Worm (Caenorhabditis elegans) whole organism, L4 larva: Measurements from ENCODE around the gene ZC190.5.

Source experiments
- D1046.2 ChIP-seq: fragments of 200-800 bp; sonication (Bioruptor generic); IDR thresholded peaks from 2 replicates; pipeline ENCODE4 v1.3.6; 2022; ENCODE audit warnings: missing genetic modification characterization, missing compliant biosample characterization
- F26F4.8 ChIP-seq: fragments of 200-800 bp; sonication (Bioruptor generic); conservative IDR thresholded peaks from 2 replicates; pipeline ENCODE4 v1.3.6; 2022; ENCODE audit warnings: missing genetic modification characterization, missing compliant biosample characterization
- F37D6.2 ChIP-seq: sonication (generic microtip); optimal IDR thresholded peaks from 2 replicates; lab custom pipeline; 2016; ENCODE audit warnings: mild to moderate bottlenecking, missing genetic modification characterization, missing compliant biosample characterization
- F49E8.2 ChIP-seq: sonication (generic microtip); optimal IDR thresholded peaks from 2 replicates; lab custom pipeline; 2016; ENCODE audit warnings: missing compliant biosample characterization, mild to moderate bottlenecking, missing genetic modification characterization, borderline replicate concordance
- T20F7.1 ChIP-seq: fragments of 200-800 bp; sonication (Bioruptor generic); optimal IDR thresholded peaks from 2 replicates; lab custom pipeline; 2018; ENCODE audit warnings: mild to moderate bottlenecking, missing genetic modification characterization, missing compliant biosample characterization
- Y48G9A.11 ChIP-seq: fragments of 200-800 bp; sonication (Bioruptor generic); IDR thresholded peaks from 2 replicates; pipeline ENCODE4 v1.3.6; 2022; ENCODE audit warnings: missing genetic modification reagents, missing genetic modification characterization, missing compliant biosample characterization
- Y5F2A.4 ChIP-seq: fragments of 200-800 bp; sonication (Bioruptor generic); optimal IDR thresholded peaks from 2 replicates; lab custom pipeline; 2018; ENCODE audit warnings: mild to moderate bottlenecking, missing genetic modification characterization, missing compliant biosample characterization
- aha-1 ChIP-seq: fragments of 150-350 bp; peaks from one replicate; lab custom pipeline; 2014; ENCODE audit warnings: missing biosample characterization, missing genetic modification characterization
- ceh-28 ChIP-seq: fragments of 150-350 bp; optimal IDR thresholded peaks from 2 replicates; lab custom pipeline; 2014; ENCODE audit warnings: missing biosample characterization, missing genetic modification reagents, missing genetic modification characterization
- ceh-44 ChIP-seq: fragments of 200-800 bp; sonication (Bioruptor generic); IDR thresholded peaks from 2 replicates; pipeline ENCODE4 v1.3.6; 2022; ENCODE audit warnings: missing genetic modification reagents, missing genetic modification characterization, missing compliant biosample characterization
- ceh-62 ChIP-seq: sonication (generic microtip); optimal IDR thresholded peaks from 2 replicates; lab custom pipeline; 2017; ENCODE audit warnings: missing biosample characterization, missing genetic modification characterization
- ctbp-1 ChIP-seq: fragments of 200-800 bp; sonication (Bioruptor generic); IDR thresholded peaks from 2 replicates; pipeline ENCODE4 v1.3.6; 2022; ENCODE audit warnings: missing genetic modification reagents, missing genetic modification characterization, missing compliant biosample characterization
- daf-12 ChIP-seq: fragments of 150-350 bp; optimal IDR thresholded peaks from 2 replicates; lab custom pipeline; 2014; ENCODE audit warnings: missing biosample characterization, missing genetic modification reagents, missing genetic modification characterization
- dmd-9 ChIP-seq: fragments of 200-800 bp; sonication (Bioruptor generic); IDR thresholded peaks from 2 replicates; pipeline ENCODE4 v1.3.6; 2022; ENCODE audit warnings: missing genetic modification reagents, missing genetic modification characterization, missing compliant biosample characterization
- duxl-1 ChIP-seq: sonication (generic microtip); optimal IDR thresholded peaks from 2 replicates; lab custom pipeline; 2016; ENCODE audit warnings: mild to moderate bottlenecking, missing genetic modification characterization, moderate library complexity, missing compliant biosample characterization; ENCODE audit not compliant: poor library complexity
- dve-1 ChIP-seq: sonication (generic microtip); optimal IDR thresholded peaks from 2 replicates; lab custom pipeline; 2017; ENCODE audit warnings: antibody characterized with exemption, mild to moderate bottlenecking, missing genetic modification characterization, missing compliant biosample characterization; ENCODE audit not compliant: insufficient read depth
- hif-1 ChIP-seq, 2 experiments: sonication (generic microtip); optimal IDR thresholded peaks; 2 replicates each; lab custom pipeline; 2016 to 2017; ENCODE audit warnings: missing compliant biosample characterization in 2 of 2, missing genetic modification characterization in 2 of 2, missing genetic modification reagents in 2 of 2, missing genotype in 2 of 2, mild to moderate bottlenecking in 1 of 2
- hlh-11 ChIP-seq: fragments of 200-800 bp; sonication (Bioruptor generic); optimal IDR thresholded peaks from 2 replicates; lab custom pipeline; 2018; ENCODE audit warnings: mild to moderate bottlenecking, missing genetic modification characterization, missing compliant biosample characterization
- hmg-1.1 ChIP-seq: fragments of 200-800 bp; sonication (Bioruptor generic); IDR thresholded peaks from 2 replicates; pipeline ENCODE4 v1.3.6; 2022; ENCODE audit warnings: missing genetic modification reagents, missing genetic modification characterization, missing compliant biosample characterization
- lin-1 ChIP-seq: fragments of 200-800 bp; sonication (Bioruptor generic); IDR thresholded peaks from 2 replicates; pipeline ENCODE4 v1.3.6; 2022; ENCODE audit warnings: missing genetic modification reagents, missing genetic modification characterization, missing compliant biosample characterization
- lin-13 ChIP-seq: fragments of 150-350 bp; optimal IDR thresholded peaks from 2 replicates; lab custom pipeline; 2014; ENCODE audit warnings: missing biosample characterization, missing genetic modification reagents, missing genetic modification characterization
- lin-15B ChIP-seq: fragments of 150-350 bp; sonication (generic microtip); optimal IDR thresholded peaks from 3 replicates; lab custom pipeline; 2014; ENCODE audit warnings: missing biosample characterization, missing genetic modification characterization
- lin-29 ChIP-seq: fragments of 200-800 bp; sonication (Bioruptor generic); IDR thresholded peaks from 2 replicates; pipeline ENCODE4 v1.3.6; 2022; ENCODE audit warnings: missing genetic modification reagents, missing genetic modification characterization, missing compliant biosample characterization
- lin-39 ChIP-seq: fragments of 150-350 bp; optimal IDR thresholded peaks from 2 replicates; lab custom pipeline; 2014; ENCODE audit warnings: missing biosample characterization, missing genetic modification reagents, missing genetic modification characterization
- lsy-2 ChIP-seq, 2 experiments: fragments of 150-350 bp in 1 of 2; sonication (generic microtip) in 1 of 2; optimal IDR thresholded peaks; 2 replicates each; lab custom pipeline; 2014 to 2017; ENCODE audit warnings: missing biosample characterization in 2 of 2, missing genetic modification characterization in 2 of 2
- madf-5 ChIP-seq, 2 experiments: fragments of 200-800 bp; sonication (Bioruptor generic); IDR thresholded peaks; 2 replicates each; pipeline ENCODE4 v1.3.6; 2022; ENCODE audit warnings: missing compliant biosample characterization in 2 of 2, missing genetic modification characterization in 2 of 2
- madf-9 ChIP-seq: fragments of 200-800 bp; sonication (Bioruptor generic); conservative IDR thresholded peaks from 2 replicates; pipeline ENCODE4 v1.3.6; 2022; ENCODE audit warnings: missing genetic modification reagents, missing genetic modification characterization, missing compliant biosample characterization
- mdl-1 ChIP-seq, 2 experiments: fragments of 150-350 bp in 1 of 2; sonication (generic microtip) in 1 of 2; optimal IDR thresholded peaks; 2 replicates each; lab custom pipeline; 2014 to 2017; ENCODE audit warnings: missing biosample characterization in 2 of 2, missing genetic modification characterization in 2 of 2
- mdt-29 ChIP-seq: fragments of 200-800 bp; sonication (Bioruptor generic); IDR thresholded peaks from 2 replicates; pipeline ENCODE4 v1.3.6; 2022; ENCODE audit warnings: missing genetic modification reagents, missing genetic modification characterization, missing compliant biosample characterization
- nhr-102 ChIP-seq: sonication (generic microtip); optimal IDR thresholded peaks from 2 replicates; lab custom pipeline; 2016; ENCODE audit warnings: mild to moderate bottlenecking, missing genetic modification characterization, moderate library complexity, missing compliant biosample characterization
- nhr-11 ChIP-seq: fragments of 150-350 bp; optimal IDR thresholded peaks from 2 replicates; lab custom pipeline; 2014; ENCODE audit warnings: missing biosample characterization, missing genetic modification characterization
- nhr-28 ChIP-seq: fragments of 150-350 bp; optimal IDR thresholded peaks from 2 replicates; lab custom pipeline; 2014; ENCODE audit warnings: missing biosample characterization, missing genetic modification characterization
- nhr-41 ChIP-seq: fragments of 200-800 bp; sonication (Bioruptor generic); IDR thresholded peaks from 2 replicates; pipeline ENCODE4 v1.3.6; 2022; ENCODE audit warnings: missing genetic modification reagents, missing genetic modification characterization, missing compliant biosample characterization
- nhr-6 ChIP-seq: fragments of 150-350 bp; optimal IDR thresholded peaks from 2 replicates; lab custom pipeline; 2014; ENCODE audit warnings: missing biosample characterization, missing genetic modification characterization
- php-3 ChIP-seq: fragments of 200-800 bp; sonication (Bioruptor generic); IDR thresholded peaks from 2 replicates; pipeline ENCODE4 v1.3.6; 2022; ENCODE audit warnings: missing genetic modification reagents, missing genetic modification characterization, missing compliant biosample characterization
- pqm-1 ChIP-seq: sonication (generic microtip); optimal IDR thresholded peaks from 2 replicates; lab custom pipeline; 2017; ENCODE audit warnings: missing biosample characterization, missing genetic modification characterization
- rbr-2 ChIP-seq: sonication (generic microtip); optimal IDR thresholded peaks from 2 replicates; lab custom pipeline; 2016; ENCODE audit warnings: missing genotype, missing genetic modification characterization, missing compliant biosample characterization
- skn-1 ChIP-seq: fragments of 150-350 bp; optimal IDR thresholded peaks from 2 replicates; lab custom pipeline; 2014; ENCODE audit warnings: missing biosample characterization, missing genetic modification characterization
- spr-1 ChIP-seq: sonication (generic microtip); optimal IDR thresholded peaks from 2 replicates; lab custom pipeline; 2016; ENCODE audit warnings: mild to moderate bottlenecking, missing genetic modification characterization, missing compliant biosample characterization
- spr-3 ChIP-seq: fragments of 200-800 bp; sonication (Bioruptor generic); optimal IDR thresholded peaks from 2 replicates; lab custom pipeline; 2018; ENCODE audit warnings: mild to moderate bottlenecking, missing genetic modification characterization, missing compliant biosample characterization
- tag-97 ChIP-seq: fragments of 200-800 bp; sonication (Bioruptor generic); IDR thresholded peaks from 2 replicates; pipeline ENCODE4 v1.3.6; 2022; ENCODE audit warnings: missing genetic modification characterization, missing compliant biosample characterization
- tra-1 ChIP-seq: fragments of 200-800 bp; sonication (Bioruptor generic); IDR thresholded peaks from 2 replicates; pipeline ENCODE4 v1.3.6; 2022; ENCODE audit warnings: missing genetic modification reagents, missing genetic modification characterization, missing compliant biosample characterization
- unc-39 ChIP-seq: sonication (generic microtip); optimal IDR thresholded peaks from 2 replicates; lab custom pipeline; 2017; ENCODE audit warnings: missing biosample characterization, missing genetic modification characterization
- unc-62 ChIP-seq, 3 experiments: fragments of 150-350 bp in 1 of 3; sonication (generic microtip); optimal IDR thresholded peaks in 2 of 3; peaks in 1 of 3; 1 replicate in 1 of 3; 2 replicates in 2 of 3; lab custom pipeline; 2014 to 2017; ENCODE audit warnings: missing biosample characterization in 3 of 3, missing genetic modification characterization in 3 of 3, missing genetic modification reagents in 3 of 3, missing genotype in 1 of 3
- vab-7 ChIP-seq: fragments of 200-800 bp; sonication (Bioruptor generic); IDR thresholded peaks from 2 replicates; pipeline ENCODE4 v1.3.6; 2022; ENCODE audit warnings: missing genetic modification reagents, missing genetic modification characterization, missing compliant biosample characterization
- zag-1 ChIP-seq: fragments of 150-350 bp; optimal IDR thresholded peaks from 2 replicates; lab custom pipeline; 2014; ENCODE audit warnings: missing biosample characterization, missing genetic modification characterization
- zfp-2 ChIP-seq: sonication (generic microtip); optimal IDR thresholded peaks from 2 replicates; lab custom pipeline; 2016; ENCODE audit warnings: mild to moderate bottlenecking, missing genetic modification characterization, missing compliant biosample characterization
- zfp-3 ChIP-seq: fragments of 200-800 bp; sonication (Bioruptor generic); conservative IDR thresholded peaks from 2 replicates; pipeline ENCODE4 v1.3.6; 2022; ENCODE audit warnings: missing genetic modification reagents, missing genetic modification characterization, missing compliant biosample characterization
- zip-2 ChIP-seq: fragments of 150-350 bp; optimal IDR thresholded peaks from 2 replicates; lab custom pipeline; 2014; ENCODE audit warnings: missing biosample characterization, missing genetic modification characterization
- ztf-11 ChIP-seq: fragments of 150-350 bp; optimal IDR thresholded peaks from 2 replicates; lab custom pipeline; 2014; ENCODE audit warnings: missing biosample characterization, missing genetic modification characterization
- ztf-7 ChIP-seq: fragments of 150-350 bp; optimal IDR thresholded peaks from 2 replicates; lab custom pipeline; 2014; ENCODE audit warnings: missing biosample characterization, missing genetic modification characterization

The ZC190.5 gene

DNA sequence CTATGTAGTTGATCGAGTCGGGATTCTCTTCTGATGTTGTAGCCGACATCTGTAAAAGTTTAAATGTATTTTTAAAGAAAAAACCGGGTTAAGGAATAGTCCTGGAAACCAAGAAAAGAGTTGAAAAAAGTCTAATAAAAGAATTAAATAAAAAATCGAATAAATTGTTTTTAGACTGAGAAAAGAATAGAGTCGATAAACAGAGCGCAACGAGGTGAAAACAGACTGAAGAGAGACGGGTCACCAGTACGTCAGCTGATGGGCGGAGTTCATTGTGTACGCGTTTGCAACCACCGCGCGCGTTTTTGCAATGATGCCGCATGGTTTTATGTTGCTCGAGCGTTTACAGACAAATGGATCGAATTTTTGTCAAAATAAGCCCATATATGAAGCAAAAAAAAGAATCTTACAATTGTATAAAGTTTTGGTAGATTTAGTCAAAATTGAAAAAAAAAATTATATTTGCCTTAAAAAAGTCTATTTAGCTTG lies 42.1 kb downstream of the ZC190.5 start, which contains the start of gene atg-18 (continued):
- TF ChIP-seq tag-97: no peak
- no peak for TF ChIP-seq lin-29 (GFP tag; lab: Robert Waterston, UW)
- no peak for TF ChIP-seq lsy-2 (tag; optimal IDR thresholded peaks at IDR 0.05; lab: Kevin White, UChicago)
- TF ChIP-seq nhr-11 (tag; lab: Kevin White, UChicago): peak; percentile 67
- TF ChIP-seq ztf-7: no peak
- no peak for TF ChIP-seq pqm-1 (tag; lab: Kevin White, UChicago)
- TF ChIP-seq hlh-11 (tag; lab: Kevin White, UChicago): peak; percentile 97
- TF ChIP-seq lin-39 (tag; lab: Kevin White, UChicago): no peak
- TF ChIP-seq madf-5 (GFP tag; IDR thresholded peaks at IDR 0.05; lab: Robert Waterston, UW): no peak
- TF ChIP-seq dmd-9 (GFP tag; lab: Robert Waterston, UW): no peak
- TF ChIP-seq nhr-28: peak; percentile 65
- no peak for TF ChIP-seq ztf-11 (tag; lab: Kevin White, UChicago)
- peak; percentile 67 for TF ChIP-seq nhr-6
- TF ChIP-seq ceh-44: no peak
- no peak for TF ChIP-seq hif-1 (tag; optimal IDR thresholded peaks at IDR 0.05; lab: Kevin White, UChicago)
- TF ChIP-seq zfp-2 (tag; lab: Kevin White, UChicago): no peak
- TF ChIP-seq hmg-1.1: peak; percentile 71
- no peak for TF ChIP-seq daf-12
- TF ChIP-seq rbr-2 (tag; lab: Kevin White, UChicago): peak; percentile 67
- no peak for TF ChIP-seq lin-13 (GFP tag; lab: Kevin White, UChicago)
- TF ChIP-seq nhr-102 (tag; lab: Kevin White, UChicago): peak; percentile 51
- TF ChIP-seq F37D6.2 (tag; lab: Kevin White, UChicago): no peak
- no peak for TF ChIP-seq F49E8.2 (tag; lab: Kevin White, UChicago)
- TF ChIP-seq zip-2: no peak
- no peak for TF ChIP-seq unc-39 (tag; lab: Kevin White, UChicago)
- TF ChIP-seq lin-1 (GFP tag; lab: Robert Waterston, UW): no peak
- TF ChIP-seq spr-1 (tag; lab: Kevin White, UChicago): peak; percentile 11
- TF ChIP-seq Y48G9A.11: no peak
- peak; percentile 17 to 57 for TF ChIP-seq mdl-1 (tag; optimal IDR thresholded peaks at IDR 0.05; lab: Kevin White, UChicago)
- TF ChIP-seq aha-1 (tag; lab: Kevin White, UChicago): peak; percentile 93
- TF ChIP-seq Y5F2A.4 (GFP tag; lab: Kevin White, UChicago): no peak
- peak; percentile 18 for TF ChIP-seq T20F7.1 (GFP tag; lab: Kevin White, UChicago)
- TF ChIP-seq dve-1 (tag; lab: Kevin White, UChicago): peak; percentile 81
- no peak for TF ChIP-seq skn-1 (tag; lab: Kevin White, UChicago)
- no peak for TF ChIP-seq zag-1 (tag; lab: Kevin White, UChicago)
- no peak for TF ChIP-seq spr-3 (GFP tag; lab: Kevin White, UChicago)
- TF ChIP-seq ceh-62 (tag; lab: Kevin White, UChicago): no peak
- 0 out of 2 replicates have a peak, but pooled peaks have one; percentile 28 for TF ChIP-seq php-3 (GFP tag; lab: Robert Waterston, UW)
- no peak for TF ChIP-seq nhr-41 (GFP tag; lab: Robert Waterston, UW)
- no peak for TF ChIP-seq mdt-29 (GFP tag; lab: Robert Waterston, UW)
- TF ChIP-seq ceh-28 (tag; lab: Kevin White, UChicago): no peak
- TF ChIP-seq madf-9: peak; percentile 42; the same call in 1 of the 2 replicates
- no peak for TF ChIP-seq ctbp-1 (GFP tag; lab: Robert Waterston, UW)
- no peak for TF ChIP-seq F26F4.8 (GFP tag; lab: Robert Waterston, UW)
- peak in 1 of 2 experiments; percentile 47 for TF ChIP-seq unc-62 (GFP tag; optimal IDR thresholded peaks at IDR 0.05 in 1 of 2; lab: Kevin White, UChicago)
- TF ChIP-seq unc-62 (tag; optimal IDR thresholded peaks at IDR 0.05; lab: Kevin White, UChicago): no peak
- no peak for TF ChIP-seq zfp-3 (GFP tag; lab: Robert Waterston, UW)
- TF ChIP-seq lin-15B (tag; lab: Kevin White, UChicago): no peak
- TF ChIP-seq vab-7 (GFP tag; lab: Robert Waterston, UW): no peak
- TF ChIP-seq tra-1: no peak
- no peak for TF ChIP-seq D1046.2 (GFP tag; lab: Robert Waterston, UW)
- no peak for TF ChIP-seq duxl-1 (tag; lab: Kevin White, UChicago)
